Fruit fly (Drosophila melanogaster): ENCODE results near the gene twit.

twit gene

DNA sequence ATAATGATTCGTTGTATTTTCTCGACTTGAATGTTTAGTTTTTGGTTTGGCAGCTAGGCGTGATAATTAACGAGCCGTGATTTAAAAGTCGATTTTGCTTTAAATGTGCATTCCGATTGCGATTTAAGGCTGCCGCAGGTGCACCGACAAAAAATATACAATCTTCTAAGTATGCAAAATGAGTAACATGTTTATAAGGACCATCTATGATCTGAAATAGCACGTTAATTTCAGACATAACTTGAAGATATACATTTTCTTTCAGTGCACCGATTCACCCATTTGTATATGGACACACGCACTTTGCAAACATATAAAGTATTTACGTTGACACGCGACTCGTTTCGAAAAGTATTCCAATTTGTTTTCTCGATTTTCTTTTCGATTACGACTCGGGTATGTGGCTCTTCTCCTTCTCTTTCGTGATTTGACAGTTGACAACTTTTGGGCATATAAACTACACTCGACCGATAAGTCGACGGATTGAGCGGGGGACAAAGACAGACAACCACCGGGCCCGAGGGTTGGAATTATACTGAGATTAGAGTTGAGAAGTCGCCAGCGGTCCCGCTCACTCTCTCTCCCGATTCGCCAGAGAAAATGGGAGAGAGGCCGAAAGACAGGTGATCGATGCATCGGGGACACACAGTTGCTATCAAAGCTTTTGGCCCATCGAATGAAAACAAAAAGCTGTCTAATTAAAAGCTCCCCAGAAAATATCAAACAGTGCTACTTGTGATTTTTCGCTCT is 37.7 kb downstream of the twit start (continued):
- TF ChIP-seq ATbp (GFP tag; optimal IDR thresholded peaks at IDR 0.05) (peak; percentile 44), CG6765 (GFP tag; optimal IDR thresholded peaks at IDR 0.05) (no peak), CG7745 (tag; optimal IDR thresholded peaks at IDR 0.05) (no peak), CG3281 (GFP tag; optimal IDR thresholded peaks at IDR 0.05) (peak; percentile 14), Xrp1 (GFP tag; IDR thresholded peaks at IDR 0.05) (peak; percentile 43; the same call in 1 of the 2 replicates), hkb (optimal IDR thresholded peaks at IDR 0.05) (no peak), hkb (GFP tag; IDR thresholded peaks at IDR 0.05) (peak; percentile 31; the same call in 1 of the 2 replicates), peb (GFP tag; IDR thresholded peaks at IDR 0.05) (no peak), phol (tag; optimal IDR thresholded peaks at IDR 0.05) (peak; percentile 50), CG4282 (GFP tag; optimal IDR thresholded peaks at IDR 0.05) (no peak), Dbx (GFP tag; IDR thresholded peaks at IDR 0.05) (no peak), CG17328 (GFP tag; IDR thresholded peaks at IDR 0.05) (peak; percentile 35; the same call in 1 of the 2 replicates), slbo (GFP tag; IDR thresholded peaks at IDR 0.05) (peak; percentile 34; the same call in 1 of the 2 replicates), CG2120 (GFP tag; optimal IDR thresholded peaks at IDR 0.05) (peak; percentile 4), hb (GFP tag; IDR thresholded peaks at IDR 0.05; ENCODE audit: partially characterized antibody) (no peak), CG5180 (GFP tag; optimal IDR thresholded peaks at IDR 0.05) (no peak), Fer2 (tag; optimal IDR thresholded peaks at IDR 0.05) (no peak), Antp (GFP tag; optimal IDR thresholded peaks at IDR 0.05) (no peak), run (tag; optimal IDR thresholded peaks at IDR 0.05) (peak; percentile 55), scrt (GFP tag; optimal IDR thresholded peaks at IDR 0.05) (no peak), cas (GFP tag; IDR thresholded peaks at IDR 0.05) (no peak), CG2202 (tag; optimal IDR thresholded peaks at IDR 0.05) (peak; percentile 7), sens (GFP tag) (peak; percentile 89), CG8290 (GFP tag; optimal IDR thresholded peaks at IDR 0.05) (no peak), CG8290 (tag; optimal IDR thresholded peaks at IDR 0.05) (peak in 1 of 2 experiments; percentile 11), Lhr (GFP tag; optimal IDR thresholded peaks at IDR 0.05) (no peak), CG8478 (optimal IDR thresholded peaks at IDR 0.05) (no peak)

DNA sequence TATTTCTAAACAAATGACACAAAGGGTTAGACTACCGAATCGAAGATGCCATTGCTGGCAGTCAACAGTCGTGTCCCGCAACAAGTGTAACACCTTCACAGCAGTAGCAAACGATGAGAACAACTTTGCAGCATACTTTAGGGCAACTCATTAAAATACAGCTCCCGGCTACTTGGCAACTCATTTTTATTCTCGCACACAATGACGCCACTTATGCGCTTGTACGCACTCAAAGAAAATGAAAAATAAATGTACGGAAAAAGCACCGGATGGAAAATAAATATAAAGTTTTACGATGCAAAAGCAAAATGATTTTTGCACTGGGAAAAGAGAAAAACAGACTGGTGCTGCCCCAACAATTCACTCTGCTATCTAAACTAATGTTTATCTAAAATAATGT is 38.8 kb downstream of the twit start:
- TF ChIP-seq CG32767 (GFP tag; IDR thresholded peaks at IDR 0.05), result 0 out of 2 replicates have a peak, but pooled peaks have one; percentile 20
- TF ChIP-seq CG16813 (GFP tag; IDR thresholded peaks at IDR 0.05; ENCODE audit: partially characterized antibody), result no peak
- TF ChIP-seq stwl (tag; optimal IDR thresholded peaks at IDR 0.05), result peak; percentile 78
- TF ChIP-seq lab (GFP tag; optimal IDR thresholded peaks at IDR 0.05), result peak; percentile 61
- TF ChIP-seq Usf (GFP tag; optimal IDR thresholded peaks at IDR 0.05), result no peak
- peak; percentile 50 for TF ChIP-seq vvl (GFP tag; IDR thresholded peaks at IDR 0.05)
- peak; percentile 23 for TF ChIP-seq CG18599 (GFP tag; optimal IDR thresholded peaks at IDR 0.05)
- no peak for TF ChIP-seq CG14710 (tag; optimal IDR thresholded peaks at IDR 0.05)
- TF ChIP-seq tna (GFP tag; IDR thresholded peaks at IDR 0.05; ENCODE audit: partially characterized antibody), result no peak
- no peak for TF ChIP-seq CG10431 (GFP tag; optimal IDR thresholded peaks at IDR 0.05)
- TF ChIP-seq CG14014 (GFP tag; IDR thresholded peaks at IDR 0.05), result peak; percentile 16; the same call in 1 of the 2 replicates
- peak; percentile 38; the same call in 1 of the 3 replicates for TF ChIP-seq zfh1 (GFP tag; IDR thresholded peaks at IDR 0.05)
- TF ChIP-seq jumu (GFP tag; optimal IDR thresholded peaks at IDR 0.05), result no peak
- no peak for TF ChIP-seq CG2889 (GFP tag; IDR thresholded peaks at IDR 0.05)
- TF ChIP-seq vfl (GFP tag; optimal IDR thresholded peaks at IDR 0.05), result no peak
- peak; percentile 25; the same call in 1 of the 2 replicates for TF ChIP-seq lmd (GFP tag; IDR thresholded peaks at IDR 0.05)
- no peak for TF ChIP-seq kah (GFP tag; optimal IDR thresholded peaks at IDR 0.05)
- no peak for TF ChIP-seq CG12071 (GFP tag; optimal IDR thresholded peaks at IDR 0.05)
- peak; percentile 36; the same call in 1 of the 2 replicates for TF ChIP-seq CG9932 (GFP tag; IDR thresholded peaks at IDR 0.05)
- TF ChIP-seq CG12769 (tag; optimal IDR thresholded peaks at IDR 0.05), result peak; percentile 23
- no peak for TF ChIP-seq dmrt11E (tag; optimal IDR thresholded peaks at IDR 0.05)
- no peak for TF ChIP-seq ab (GFP tag; optimal IDR thresholded peaks at IDR 0.05)
- peak; percentile 24; the same call in 2 of the 3 replicates for TF ChIP-seq tgo (GFP tag; IDR thresholded peaks at IDR 0.05)
- TF ChIP-seq ci (GFP tag; IDR thresholded peaks at IDR 0.05), result peak; percentile 54; the same call in 1 of the 3 replicates

Data from whole organism, embryonic.